Fruit fly (Drosophila melanogaster) whole organism, embryonic: ENCODE results near the gene St2.

Experiments used
- CG11247 ChIP-seq: fragments of 200-800 bp; sonication (Bioruptor generic); IDR thresholded peaks from 2 replicates; pipeline ENCODE4 v1.3.6; 2022; ENCODE audit warnings: missing biosample characterization, missing genetic modification characterization
- CG11398 ChIP-seq: fragments of 200-800 bp; sonication (Bioruptor generic); optimal IDR thresholded peaks from 2 replicates; lab custom pipeline; 2016; ENCODE audit warnings: missing biosample characterization, missing genetic modification characterization
- CG12744 ChIP-seq: fragments of 200-800 bp; sonication (Bioruptor generic); optimal IDR thresholded peaks from 2 replicates; lab custom pipeline; 2016; ENCODE audit warnings: missing biosample characterization, missing genetic modification characterization
- CG15514 ChIP-seq: fragments of 200-800 bp; sonication (Bioruptor generic); optimal IDR thresholded peaks from 3 replicates; lab custom pipeline; 2017; ENCODE audit warnings: missing biosample characterization, missing genetic modification characterization, mild to moderate bottlenecking, moderate library complexity, missing genetic modification reagents
- CG15601 ChIP-seq: fragments of 200-800 bp; sonication (Bioruptor generic); optimal IDR thresholded peaks from 3 replicates; lab custom pipeline; 2019; ENCODE audit warnings: missing biosample characterization, mild to moderate bottlenecking, missing genetic modification characterization, moderate library complexity
- CG1603 ChIP-seq: fragments of 200-800 bp; sonication (Bioruptor generic); optimal IDR thresholded peaks from 2 replicates; lab custom pipeline; 2019; ENCODE audit warnings: missing biosample characterization, mild to moderate bottlenecking, missing genetic modification characterization, moderate library complexity
- CG17385 ChIP-seq: fragments of 200-800 bp; sonication (Bioruptor generic); optimal IDR thresholded peaks from 3 replicates; lab custom pipeline; 2018; ENCODE audit warnings: missing biosample characterization, mild to moderate bottlenecking, missing genetic modification characterization
- CG17829 ChIP-seq: fragments of 200-800 bp; optimal IDR thresholded peaks from 2 replicates; lab custom pipeline; 2019; ENCODE audit warnings: missing biosample characterization, mild to moderate bottlenecking, missing genetic modification characterization, moderate library complexity
- CG2202 ChIP-seq: fragments of 200-800 bp; sonication (Bioruptor generic); optimal IDR thresholded peaks from 2 replicates; lab custom pipeline; 2018; ENCODE audit warnings: missing biosample characterization, mild to moderate bottlenecking, missing genetic modification characterization
- CG3407 ChIP-seq: fragments of 200-800 bp; sonication (Bioruptor generic); optimal IDR thresholded peaks from 2 replicates; lab custom pipeline; 2018; ENCODE audit warnings: missing biosample characterization, mild to moderate bottlenecking, missing genetic modification characterization
- CG3995 ChIP-seq: fragments of 200-800 bp; sonication (Bioruptor generic); optimal IDR thresholded peaks from 3 replicates; lab custom pipeline; 2016; ENCODE audit warnings: missing biosample characterization, missing genetic modification characterization
- CG4282 ChIP-seq: fragments of 200-800 bp; sonication (Bioruptor generic); optimal IDR thresholded peaks from 2 replicates; lab custom pipeline; 2016; ENCODE audit warnings: missing biosample characterization, missing genetic modification characterization
- CG4360 ChIP-seq: fragments of 200-800 bp; sonication (Bioruptor generic); IDR thresholded peaks from 2 replicates; pipeline ENCODE4 v1.3.6; 2022; ENCODE audit warnings: missing biosample characterization, missing genetic modification characterization
- CG6683 ChIP-seq: fragments of 200-800 bp; sonication (Bioruptor generic); optimal IDR thresholded peaks from 2 replicates; lab custom pipeline; 2017; ENCODE audit warnings: missing biosample characterization, mild to moderate bottlenecking, missing genetic modification characterization, missing genetic modification reagents
- CG6689 ChIP-seq: fragments of 200-800 bp; sonication (Bioruptor generic); IDR thresholded peaks from 2 replicates; pipeline ENCODE4 v1.3.6; 2022; ENCODE audit warnings: missing biosample characterization, missing genetic modification characterization
- CG7357 ChIP-seq: fragments of 200-800 bp; sonication (Bioruptor generic); IDR thresholded peaks from 3 replicates; pipeline ENCODE4 v1.3.6; 2022; ENCODE audit warnings: missing biosample characterization, missing genetic modification characterization
- CG8388 ChIP-seq: fragments of 200-800 bp; sonication (Bioruptor generic); optimal IDR thresholded peaks from 2 replicates; lab custom pipeline; 2019; ENCODE audit warnings: missing biosample characterization, mild to moderate bottlenecking, missing genetic modification characterization, moderate library complexity
- CG8924 ChIP-seq: fragments of 200-800 bp; optimal IDR thresholded peaks from 3 replicates; lab custom pipeline; 2019; ENCODE audit warnings: missing biosample characterization, mild to moderate bottlenecking, missing genetic modification characterization, moderate library complexity
- D ChIP-seq, 2 experiments: fragments of 200-800 bp in 1 of 2; fragments of >200 bp in 1 of 2; sonication (Bioruptor generic) in 1 of 2; optimal IDR thresholded peaks; 2 replicates in 1 of 2; 3 replicates in 1 of 2; lab custom pipeline; 2017; ENCODE audit warnings: mild to moderate bottlenecking in 1 of 2, missing biosample characterization in 1 of 2, missing genetic modification characterization in 1 of 2, missing genetic modification reagents in 1 of 2
- Elba2 ChIP-seq: fragments of 200-800 bp; sonication (Bioruptor generic); optimal IDR thresholded peaks from 3 replicates; lab custom pipeline; 2016; ENCODE audit warnings: missing biosample characterization, missing genetic modification characterization
- Ets97D ChIP-seq: fragments of 200-800 bp; sonication (Bioruptor generic); optimal IDR thresholded peaks from 3 replicates; lab custom pipeline; 2016; ENCODE audit warnings: missing biosample characterization, missing genetic modification characterization
- Fer3 ChIP-seq: fragments of 200-800 bp; sonication (Bioruptor generic); optimal IDR thresholded peaks from 2 replicates; lab custom pipeline; 2018; ENCODE audit warnings: missing biosample characterization, mild to moderate bottlenecking, missing genetic modification characterization, moderate library complexity
- Hand ChIP-seq: fragments of 200-800 bp; sonication (Bioruptor generic); optimal IDR thresholded peaks from 2 replicates; lab custom pipeline; 2017; ENCODE audit warnings: mild to moderate bottlenecking, missing biosample characterization, missing genetic modification reagents, missing genetic modification characterization
- Neu2 ChIP-seq: fragments of 200-800 bp; sonication (Bioruptor generic); optimal IDR thresholded peaks from 3 replicates; lab custom pipeline; 2016; ENCODE audit warnings: missing biosample characterization, missing genetic modification characterization, borderline replicate concordance
- Sin3A ChIP-seq: fragments of >200 bp; optimal IDR thresholded peaks from 2 replicates; lab custom pipeline; 2018
- Trl ChIP-seq, 3 experiments: fragments of >200 bp in 2 of 3; fragments of 200-800 bp in 1 of 3; sonication (Bioruptor generic) in 1 of 3; optimal IDR thresholded peaks; 2 replicates in 1 of 3; 3 replicates in 2 of 3; lab custom pipeline; 2016 to 2017; ENCODE audit warnings: missing biosample characterization in 1 of 3, missing genetic modification characterization in 1 of 3
- ash1 ChIP-seq: fragments of 200-800 bp; sonication (Bioruptor generic); optimal IDR thresholded peaks from 2 replicates; lab custom pipeline; 2018; ENCODE audit warnings: missing biosample characterization, mild to moderate bottlenecking, missing genetic modification characterization
- bbx ChIP-seq: fragments of 200-800 bp; sonication (Bioruptor generic); IDR thresholded peaks from 2 replicates; pipeline ENCODE4 v1.3.6; 2022; ENCODE audit warnings: missing biosample characterization, missing genetic modification characterization; ENCODE audit not compliant: partially characterized antibody
- bigmax ChIP-seq: fragments of 200-800 bp; sonication (Bioruptor generic); optimal IDR thresholded peaks from 2 replicates; lab custom pipeline; 2018; ENCODE audit warnings: missing biosample characterization, mild to moderate bottlenecking, missing genetic modification characterization
- bowl ChIP-seq: fragments of 200-800 bp; sonication (Bioruptor generic); IDR thresholded peaks from 2 replicates; pipeline ENCODE4 v1.3.6; 2022; ENCODE audit warnings: missing biosample characterization, missing genetic modification characterization
- cas ChIP-seq: fragments of 200-800 bp; sonication (Bioruptor generic); IDR thresholded peaks from 2 replicates; pipeline ENCODE4 v1.3.6; 2022; ENCODE audit warnings: missing biosample characterization, missing genetic modification characterization
- croc ChIP-seq: fragments of 200-800 bp; sonication (Bioruptor generic); conservative IDR thresholded peaks from 3 replicates; pipeline ENCODE4 v1.3.6; 2022; ENCODE audit warnings: missing biosample characterization, missing genetic modification characterization
- en ChIP-seq: fragments of 200-800 bp; sonication (Bioruptor generic); optimal IDR thresholded peaks from 2 replicates; lab custom pipeline; 2016; ENCODE audit warnings: missing biosample characterization, missing genetic modification characterization
- ewg ChIP-seq: fragments of 200-800 bp; sonication (Bioruptor generic); optimal IDR thresholded peaks from 3 replicates; lab custom pipeline; 2017; ENCODE audit warnings: mild to moderate bottlenecking, missing biosample characterization, missing genetic modification reagents, missing genetic modification characterization
- fd3F ChIP-seq: fragments of 200-800 bp; sonication (Bioruptor generic); optimal IDR thresholded peaks from 2 replicates; lab custom pipeline; 2018; ENCODE audit warnings: missing biosample characterization, mild to moderate bottlenecking, missing genetic modification characterization, moderate library complexity
- fd96Cb ChIP-seq: fragments of 200-800 bp; sonication (Bioruptor generic); optimal IDR thresholded peaks from 2 replicates; lab custom pipeline; 2018; ENCODE audit warnings: missing biosample characterization, mild to moderate bottlenecking, missing genetic modification characterization, moderate library complexity
- gfzf ChIP-seq: fragments of 200-800 bp; sonication (Bioruptor generic); optimal IDR thresholded peaks from 2 replicates; lab custom pipeline; 2016; ENCODE audit warnings: missing biosample characterization, mild to moderate bottlenecking, missing genetic modification characterization, moderate library complexity
- hbn ChIP-seq: fragments of 200-800 bp; sonication (Bioruptor generic); IDR thresholded peaks from 2 replicates; pipeline ENCODE4 v1.3.6; 2022; ENCODE audit warnings: missing biosample characterization, missing genetic modification characterization; ENCODE audit not compliant: partially characterized antibody
- maf-S ChIP-seq: fragments of 200-800 bp; sonication (Bioruptor generic); optimal IDR thresholded peaks from 2 replicates; lab custom pipeline; 2016; ENCODE audit warnings: missing biosample characterization, missing genetic modification characterization
- nau ChIP-seq: fragments of 200-800 bp; sonication (Bioruptor generic); optimal IDR thresholded peaks from 3 replicates; lab custom pipeline; 2017; ENCODE audit warnings: missing biosample characterization, mild to moderate bottlenecking, missing genetic modification characterization, missing genetic modification reagents
- nerfin-2 ChIP-seq: fragments of 200-800 bp; sonication (Bioruptor generic); IDR thresholded peaks from 2 replicates; pipeline ENCODE4 v1.3.6; 2022; ENCODE audit warnings: missing biosample characterization, missing genetic modification characterization; ENCODE audit not compliant: partially characterized antibody
- nom ChIP-seq: fragments of 200-800 bp; sonication (Bioruptor generic); optimal IDR thresholded peaks from 2 replicates; lab custom pipeline; 2017; ENCODE audit warnings: missing biosample characterization, missing genetic modification characterization, mild to moderate bottlenecking, moderate library complexity, missing genetic modification reagents
- pfk ChIP-seq: fragments of 200-800 bp; sonication (Bioruptor generic); optimal IDR thresholded peaks from 2 replicates; lab custom pipeline; 2018; ENCODE audit warnings: missing biosample characterization, mild to moderate bottlenecking, missing genetic modification characterization, moderate library complexity
- schlank ChIP-seq: fragments of 200-800 bp; sonication (Bioruptor generic); optimal IDR thresholded peaks from 2 replicates; lab custom pipeline; 2018; ENCODE audit warnings: missing biosample characterization, mild to moderate bottlenecking, missing genetic modification characterization
- slbo ChIP-seq: fragments of 200-800 bp; sonication (Bioruptor generic); IDR thresholded peaks from 2 replicates; pipeline ENCODE4 v1.3.6; 2022; ENCODE audit warnings: missing biosample characterization, missing genetic modification characterization
- stc ChIP-seq: fragments of 200-800 bp; sonication (Bioruptor generic); IDR thresholded peaks from 2 replicates; pipeline ENCODE4 v1.3.6; 2022; ENCODE audit warnings: missing biosample characterization, missing genetic modification characterization
- stwl ChIP-seq: fragments of 200-800 bp; sonication (Bioruptor generic); optimal IDR thresholded peaks from 3 replicates; lab custom pipeline; 2018; ENCODE audit warnings: missing biosample characterization, mild to moderate bottlenecking, missing genetic modification characterization, moderate library complexity
- tna ChIP-seq: fragments of 200-800 bp; sonication (Bioruptor generic); IDR thresholded peaks from 2 replicates; pipeline ENCODE4 v1.3.6; 2022; ENCODE audit warnings: missing biosample characterization, missing genetic modification characterization; ENCODE audit not compliant: partially characterized antibody
- usp ChIP-seq: fragments of >200 bp; optimal IDR thresholded peaks from 2 replicates; lab custom pipeline; 2017; ENCODE audit warnings: missing biosample characterization, missing genetic modification characterization

The St2 gene

DNA sequence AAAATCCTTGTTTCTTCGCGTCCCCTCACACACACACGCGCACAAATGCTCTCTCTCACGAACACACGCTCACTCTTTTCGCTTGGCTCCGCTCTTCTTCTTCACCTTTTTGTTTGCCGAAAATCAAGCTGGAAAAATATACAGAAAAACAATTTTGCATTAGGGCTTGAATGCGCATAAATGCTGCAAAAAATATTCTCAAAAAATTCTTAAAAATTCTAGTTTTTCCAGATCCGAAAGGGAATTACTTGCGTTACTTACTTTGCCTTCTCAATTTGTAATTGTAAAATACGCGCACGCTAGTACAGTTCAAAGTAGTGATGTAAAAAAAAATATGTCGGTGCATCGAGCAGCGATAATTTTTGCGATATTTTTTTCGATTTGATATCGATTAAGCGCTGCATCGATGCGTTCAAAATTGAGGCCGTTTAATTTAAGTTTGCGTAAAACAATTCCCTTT, 11.7 kb upstream of the St2 start (continued):
- TF ChIP-seq CG15514 (peak; percentile 55), Fer3 (tag; lab: Kevin White, UChicago) (no peak), croc (GFP tag; lab: Robert Waterston, UW) (no peak), CG6689 (GFP tag; lab: Robert Waterston, UW) (no peak), CG11247 (GFP tag; lab: Robert Waterston, UW) (no peak), slbo (GFP tag; lab: Robert Waterston, UW) (no peak), Ets97D (peak; percentile 55), CG17385 (GFP tag; lab: Kevin White, UChicago) (peak; percentile 99), D (optimal IDR thresholded peaks at IDR 0.05; lab: Kevin White, UChicago) (no peak), D (GFP tag; optimal IDR thresholded peaks at IDR 0.05; lab: Kevin White, UChicago) (no peak), bbx (peak; percentile 89), usp (GFP tag; lab: Kevin White, UChicago) (no peak), maf-S (GFP tag; lab: Kevin White, UChicago) (no peak), CG15601 (tag; lab: Kevin White, UChicago) (peak; percentile 14), Neu2 (GFP tag; lab: Kevin White, UChicago) (no peak), ash1 (GFP tag; lab: Kevin White, UChicago) (no peak), hbn (peak; percentile 80), schlank (tag; lab: Kevin White, UChicago) (no peak), bowl (GFP tag; lab: Robert Waterston, UW) (no peak), CG4282 (GFP tag; lab: Kevin White, UChicago) (peak; percentile 33), CG12744 (GFP tag; lab: Kevin White, UChicago) (no peak), CG8388 (GFP tag; lab: Kevin White, UChicago) (no peak), CG3407 (GFP tag; lab: Kevin White, UChicago) (no peak), CG1603 (tag; lab: Kevin White, UChicago) (peak; percentile 59), CG7357 (no peak), nom (peak; percentile 59), nau (GFP tag; lab: Kevin White, UChicago) (no peak), Hand (GFP tag; lab: Kevin White, UChicago) (no peak), Trl (optimal IDR thresholded peaks at IDR 0.05; lab: Kevin White, UChicago) (peak; percentile 61 to 75), Trl (GFP tag; optimal IDR thresholded peaks at IDR 0.05; lab: Kevin White, UChicago) (no peak), CG2202 (tag; lab: Kevin White, UChicago) (no peak), cas (GFP tag; lab: Robert Waterston, UW) (no peak), CG6683 (GFP tag; lab: Kevin White, UChicago) (no peak), stwl (peak; percentile 88), bigmax (no peak), en (GFP tag; lab: Kevin White, UChicago) (no peak), fd96Cb (tag; lab: Kevin White, UChicago) (no peak), CG8924 (tag; lab: Kevin White, UChicago) (peak; percentile 22), tna (GFP tag; lab: Robert Waterston, UW) (peak; percentile 76), CG17829 (tag; lab: Kevin White, UChicago) (peak; percentile 75), CG11398 (GFP tag; lab: Kevin White, UChicago) (no peak), pfk (GFP tag; lab: Kevin White, UChicago) (no peak), CG3995 (GFP tag; lab: Kevin White, UChicago) (peak; percentile 21), ewg (GFP tag; lab: Kevin White, UChicago) (peak; percentile 69), stc (no peak), Sin3A (lab: Kevin White, UChicago) (peak; percentile 8), CG4360 (GFP tag; lab: Robert Waterston, UW) (no peak), Elba2 (no peak), nerfin-2 (GFP tag; lab: Robert Waterston, UW) (peak; percentile 87), gfzf (peak; percentile 52), fd3F (GFP tag; lab: Kevin White, UChicago) (no peak)
